Fruit fly (Drosophila melanogaster) whole organism, embryonic: Measurements from ENCODE around the gene CG16758.

Experiments
- B-H1 ChIP-seq: fragments of 200-800 bp; sonication (Bioruptor generic); IDR thresholded peaks from 3 replicates; pipeline ENCODE4 v1.3.6; 2022; ENCODE audit warnings: missing biosample characterization, missing genetic modification characterization
- CG10147 ChIP-seq: fragments of 200-800 bp; sonication (Bioruptor generic); optimal IDR thresholded peaks from 2 replicates; lab custom pipeline; 2019; ENCODE audit warnings: missing biosample characterization, mild to moderate bottlenecking, missing genetic modification characterization, moderate library complexity
- CG10543 ChIP-seq: fragments of 200-800 bp; sonication (Bioruptor generic); optimal IDR thresholded peaks from 3 replicates; lab custom pipeline; 2017; ENCODE audit warnings: missing biosample characterization, mild to moderate bottlenecking, missing genetic modification characterization, moderate library complexity
- CG15073 ChIP-seq: fragments of 200-800 bp; sonication (Bioruptor generic); optimal IDR thresholded peaks from 2 replicates; lab custom pipeline; 2016; ENCODE audit warnings: missing biosample characterization, missing genetic modification characterization
- CG1603 ChIP-seq: fragments of 200-800 bp; sonication (Bioruptor generic); optimal IDR thresholded peaks from 2 replicates; lab custom pipeline; 2019; ENCODE audit warnings: missing biosample characterization, mild to moderate bottlenecking, missing genetic modification characterization, moderate library complexity
- CG16813 ChIP-seq: fragments of 200-800 bp; sonication (Bioruptor generic); IDR thresholded peaks from 3 replicates; pipeline ENCODE4 v1.3.6; 2022; ENCODE audit warnings: missing biosample characterization, missing genetic modification characterization; ENCODE audit not compliant: partially characterized antibody
- CG17359 ChIP-seq: fragments of 200-800 bp; sonication (Bioruptor generic); optimal IDR thresholded peaks from 3 replicates; lab custom pipeline; 2018; ENCODE audit warnings: missing biosample characterization, mild to moderate bottlenecking, missing genetic modification characterization, moderate library complexity
- CG18262 ChIP-seq: fragments of 200-800 bp; optimal IDR thresholded peaks from 3 replicates; lab custom pipeline; 2019; ENCODE audit warnings: missing biosample characterization, mild to moderate bottlenecking, missing genetic modification characterization, moderate library complexity
- CG1832 ChIP-seq: fragments of 200-800 bp; sonication (Bioruptor generic); optimal IDR thresholded peaks from 2 replicates; lab custom pipeline; 2017; ENCODE audit warnings: missing biosample characterization, mild to moderate bottlenecking, missing genetic modification characterization, inconsistent platforms
- CG2712 ChIP-seq: fragments of 200-800 bp; optimal IDR thresholded peaks from 3 replicates; lab custom pipeline; 2019; ENCODE audit warnings: missing biosample characterization, mild to moderate bottlenecking, missing genetic modification characterization, moderate library complexity
- CG3163 ChIP-seq: fragments of 200-800 bp; sonication (Bioruptor generic); optimal IDR thresholded peaks from 3 replicates; lab custom pipeline; 2016; ENCODE audit warnings: missing biosample characterization, missing genetic modification characterization
- CG34376 ChIP-seq: fragments of 200-800 bp; sonication (Bioruptor generic); optimal IDR thresholded peaks from 2 replicates; lab custom pipeline; 2018; ENCODE audit warnings: missing biosample characterization, mild to moderate bottlenecking, missing genetic modification characterization
- CG4282 ChIP-seq: fragments of 200-800 bp; sonication (Bioruptor generic); optimal IDR thresholded peaks from 2 replicates; lab custom pipeline; 2016; ENCODE audit warnings: missing biosample characterization, missing genetic modification characterization
- CG6175 ChIP-seq: fragments of 200-800 bp; sonication (Bioruptor generic); IDR thresholded peaks from 3 replicates; pipeline ENCODE4 v1.3.6; 2022; ENCODE audit warnings: missing biosample characterization, missing genetic modification characterization
- CG6683 ChIP-seq: fragments of 200-800 bp; sonication (Bioruptor generic); optimal IDR thresholded peaks from 2 replicates; lab custom pipeline; 2017; ENCODE audit warnings: missing biosample characterization, mild to moderate bottlenecking, missing genetic modification characterization, missing genetic modification reagents
- CG7963 ChIP-seq: fragments of 200-800 bp; sonication (Bioruptor generic); IDR thresholded peaks from 3 replicates; pipeline ENCODE4 v1.3.6; 2022; ENCODE audit warnings: missing biosample characterization, missing genetic modification characterization; ENCODE audit not compliant: partially characterized antibody
- CG7987 ChIP-seq: fragments of 200-800 bp; sonication (Bioruptor generic); optimal IDR thresholded peaks from 2 replicates; lab custom pipeline; 2018; ENCODE audit warnings: missing biosample characterization, mild to moderate bottlenecking, missing genetic modification characterization, moderate library complexity
- CG8388 ChIP-seq: fragments of 200-800 bp; sonication (Bioruptor generic); optimal IDR thresholded peaks from 2 replicates; lab custom pipeline; 2019; ENCODE audit warnings: missing biosample characterization, mild to moderate bottlenecking, missing genetic modification characterization, moderate library complexity
- CG9437 ChIP-seq: fragments of 200-800 bp; sonication (Bioruptor generic); optimal IDR thresholded peaks from 2 replicates; lab custom pipeline; 2018; ENCODE audit warnings: missing biosample characterization, mild to moderate bottlenecking, missing genetic modification characterization
- CTCF ChIP-seq: fragments of 200-800 bp; sonication (Bioruptor generic); optimal IDR thresholded peaks from 2 replicates; lab custom pipeline; 2017; ENCODE audit warnings: missing biosample characterization, mild to moderate bottlenecking, missing genetic modification characterization, moderate library complexity
- Dbx ChIP-seq: fragments of 200-800 bp; sonication (Bioruptor generic); IDR thresholded peaks from 3 replicates; pipeline ENCODE4 v1.3.6; 2022; ENCODE audit warnings: missing biosample characterization, missing genetic modification characterization
- Dp ChIP-seq: fragments of 200-800 bp; sonication (Bioruptor generic); optimal IDR thresholded peaks from 2 replicates; lab custom pipeline; 2018; ENCODE audit warnings: missing biosample characterization, mild to moderate bottlenecking, missing genetic modification characterization, moderate library complexity
- Ets97D ChIP-seq: fragments of 200-800 bp; sonication (Bioruptor generic); optimal IDR thresholded peaks from 3 replicates; lab custom pipeline; 2016; ENCODE audit warnings: missing biosample characterization, missing genetic modification characterization
- Fer3 ChIP-seq: fragments of 200-800 bp; sonication (Bioruptor generic); optimal IDR thresholded peaks from 2 replicates; lab custom pipeline; 2018; ENCODE audit warnings: missing biosample characterization, mild to moderate bottlenecking, missing genetic modification characterization, moderate library complexity
- Meics ChIP-seq: fragments of 200-800 bp; sonication (Bioruptor generic); optimal IDR thresholded peaks from 2 replicates; lab custom pipeline; 2017; ENCODE audit warnings: missing biosample characterization, mild to moderate bottlenecking, missing genetic modification characterization
- Mrtf ChIP-seq: fragments of 200-800 bp; sonication (Bioruptor generic); IDR thresholded peaks from 3 replicates; pipeline ENCODE4 v1.3.6; 2022; ENCODE audit warnings: missing biosample characterization, missing genetic modification characterization
- Nf-YA ChIP-seq: fragments of 200-800 bp; sonication (Bioruptor generic); IDR thresholded peaks from 2 replicates; pipeline ENCODE4 v1.3.6; 2022; ENCODE audit warnings: missing biosample characterization, missing genetic modification characterization
- Nf-YB ChIP-seq: fragments of 200-800 bp; sonication (Bioruptor generic); optimal IDR thresholded peaks from 3 replicates; lab custom pipeline; 2019; ENCODE audit warnings: missing biosample characterization, mild to moderate bottlenecking, missing genetic modification characterization, moderate library complexity
- Nf-YC ChIP-seq: fragments of 200-800 bp; optimal IDR thresholded peaks from 3 replicates; lab custom pipeline; 2019; ENCODE audit warnings: missing biosample characterization, mild to moderate bottlenecking, missing genetic modification characterization, moderate library complexity
- Optix ChIP-seq: fragments of 200-800 bp; sonication (Bioruptor generic); IDR thresholded peaks from 3 replicates; pipeline ENCODE4 v1.3.6; 2022; ENCODE audit warnings: missing biosample characterization, missing genetic modification characterization
- YL-1 ChIP-seq: fragments of 200-800 bp; sonication (Bioruptor generic); optimal IDR thresholded peaks from 3 replicates; lab custom pipeline; 2017; ENCODE audit warnings: missing biosample characterization, mild to moderate bottlenecking, missing genetic modification characterization
- ab ChIP-seq: fragments of 200-800 bp; sonication (Bioruptor generic); optimal IDR thresholded peaks from 2 replicates; lab custom pipeline; 2016; ENCODE audit warnings: missing biosample characterization, missing genetic modification characterization
- ap ChIP-seq: fragments of 200-800 bp; sonication (Bioruptor generic); IDR thresholded peaks from 2 replicates; pipeline ENCODE4 v1.3.6; 2022; ENCODE audit warnings: missing biosample characterization, missing genetic modification characterization
- dysf ChIP-seq: fragments of 200-800 bp; sonication (Bioruptor generic); IDR thresholded peaks from 3 replicates; pipeline ENCODE4 v1.3.6; 2022; ENCODE audit warnings: missing biosample characterization, missing genetic modification characterization
- gcm2 ChIP-seq: fragments of 200-800 bp; sonication (Bioruptor generic); optimal IDR thresholded peaks from 2 replicates; lab custom pipeline; 2016; ENCODE audit warnings: missing biosample characterization, missing genetic modification characterization
- jumu ChIP-seq: fragments of 200-800 bp; sonication (Bioruptor generic); optimal IDR thresholded peaks from 3 replicates; lab custom pipeline; 2016; ENCODE audit warnings: missing biosample characterization, missing genetic modification characterization
- kah ChIP-seq: fragments of 200-800 bp; sonication (Bioruptor generic); optimal IDR thresholded peaks from 2 replicates; lab custom pipeline; 2018; ENCODE audit warnings: missing biosample characterization, mild to moderate bottlenecking, missing genetic modification characterization
- lov ChIP-seq, 2 experiments: fragments of 200-800 bp in 1 of 2; fragments of >200 bp in 1 of 2; sonication (Bioruptor generic) in 1 of 2; IDR thresholded peaks in 1 of 2; optimal IDR thresholded peaks in 1 of 2; 2 replicates in 1 of 2; 3 replicates in 1 of 2; pipeline versions ENCODE4 v1.3.6 to Lab custom; 2017 to 2022; ENCODE audit warnings: missing biosample characterization in 1 of 2, missing genetic modification characterization in 1 of 2
- pho ChIP-seq: fragments of 200-800 bp; sonication (Bioruptor generic); optimal IDR thresholded peaks from 2 replicates; lab custom pipeline; 2016; ENCODE audit warnings: missing biosample characterization, missing genetic modification characterization
- pros ChIP-seq: fragments of 200-800 bp; sonication (Bioruptor generic); optimal IDR thresholded peaks from 3 replicates; lab custom pipeline; 2019; ENCODE audit warnings: missing biosample characterization, mild to moderate bottlenecking, missing genetic modification characterization, moderate library complexity
- run ChIP-seq: fragments of 200-800 bp; sonication (Bioruptor generic); optimal IDR thresholded peaks from 3 replicates; lab custom pipeline; 2018; ENCODE audit warnings: missing biosample characterization, mild to moderate bottlenecking, missing genetic modification characterization
- schlank ChIP-seq: fragments of 200-800 bp; sonication (Bioruptor generic); optimal IDR thresholded peaks from 2 replicates; lab custom pipeline; 2018; ENCODE audit warnings: missing biosample characterization, mild to moderate bottlenecking, missing genetic modification characterization
- sens ChIP-seq: fragments of 200-800 bp; sonication (Bioruptor generic); peaks from one replicate; lab custom pipeline; 2016; ENCODE audit warnings: missing biosample characterization, missing genetic modification characterization
- sisA ChIP-seq: fragments of 200-800 bp; sonication (Bioruptor generic); IDR thresholded peaks from 2 replicates; pipeline ENCODE4 v1.3.6; 2022; ENCODE audit warnings: missing biosample characterization, missing genetic modification characterization
- sqz ChIP-seq: fragments of 200-800 bp; sonication (Bioruptor generic); optimal IDR thresholded peaks from 3 replicates; lab custom pipeline; 2018; ENCODE audit warnings: missing biosample characterization, mild to moderate bottlenecking, missing genetic modification characterization
- sug ChIP-seq: fragments of 200-800 bp; optimal IDR thresholded peaks from 2 replicates; lab custom pipeline; 2019; ENCODE audit warnings: missing biosample characterization, mild to moderate bottlenecking, missing genetic modification characterization, moderate library complexity
- tx ChIP-seq: fragments of 200-800 bp; sonication (Bioruptor generic); optimal IDR thresholded peaks from 2 replicates; lab custom pipeline; 2016; ENCODE audit warnings: missing biosample characterization, missing genetic modification characterization
- unpg ChIP-seq: fragments of 200-800 bp; sonication (Bioruptor generic); optimal IDR thresholded peaks from 3 replicates; lab custom pipeline; 2018; ENCODE audit warnings: missing biosample characterization, mild to moderate bottlenecking, missing genetic modification characterization, moderate library complexity
- zen ChIP-seq: fragments of 200-800 bp; sonication (Bioruptor generic); optimal IDR thresholded peaks from 3 replicates; lab custom pipeline; 2018; ENCODE audit warnings: missing biosample characterization, mild to moderate bottlenecking, missing genetic modification characterization, moderate library complexity

The CG16758 gene

DNA sequence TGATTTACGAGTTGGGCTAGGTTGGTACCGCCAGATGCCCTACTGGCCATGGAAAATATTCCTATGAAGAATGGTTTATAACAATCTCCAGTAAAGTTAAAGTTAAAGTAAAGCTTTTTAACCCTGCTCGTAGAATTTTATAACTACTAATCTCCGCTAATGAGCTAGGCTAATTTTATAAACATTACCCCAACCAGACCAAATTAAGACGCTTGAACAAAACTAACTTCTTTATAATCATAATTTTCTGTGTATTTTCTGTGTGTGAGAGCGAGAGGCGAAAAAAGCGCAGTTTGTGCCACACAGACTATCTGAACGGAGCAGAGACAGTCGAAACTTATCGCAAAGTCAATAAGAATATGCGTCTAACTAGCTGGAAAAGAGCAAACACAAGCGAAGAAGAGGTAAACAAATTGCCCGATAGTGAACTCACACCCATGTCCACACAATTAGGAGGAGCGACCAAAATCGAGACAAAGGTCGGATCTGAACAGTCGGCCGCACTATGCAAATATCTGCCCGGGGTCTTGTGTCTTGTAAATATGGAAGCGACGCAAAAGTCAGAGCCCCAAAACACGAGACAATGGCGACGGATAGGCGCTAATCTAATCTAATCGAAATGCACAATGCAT lies 33.7 kb upstream of the CG16758 start:
- TF ChIP-seq CG16813, result no peak
- TF ChIP-seq sisA (GFP tag; lab: Robert Waterston, UW), result no peak
- TF ChIP-seq kah (GFP tag; lab: Kevin White, UChicago), result peak; percentile 62
- peak; percentile 36 for TF ChIP-seq Nf-YB
- peak; percentile 58 for TF ChIP-seq CG18262 (tag; lab: Kevin White, UChicago)
- TF ChIP-seq CG4282 (GFP tag; lab: Kevin White, UChicago), result no peak
- TF ChIP-seq CG17359 (tag; lab: Kevin White, UChicago), result peak; percentile 75
- TF ChIP-seq CG1603, result peak; percentile 64
- no peak for TF ChIP-seq CG3163
- peak; percentile 48; the same call in 1 of the 2 replicates for TF ChIP-seq Nf-YA (GFP tag; lab: Robert Waterston, UW)
- TF ChIP-seq pho (GFP tag; lab: Kevin White, UChicago), result peak; percentile 20
- TF ChIP-seq run (tag; lab: Kevin White, UChicago), result peak; percentile 44
- TF ChIP-seq CG6175, result no peak
- TF ChIP-seq CTCF (GFP tag; lab: Kevin White, UChicago), result peak; percentile 54
- TF ChIP-seq CG1832 (GFP tag; lab: Kevin White, UChicago), result no peak
- peak; percentile 95 for TF ChIP-seq sens (GFP tag; lab: Kevin White, UChicago)
- peak; percentile 31; the same call in 1 of the 3 replicates for TF ChIP-seq Dbx (GFP tag; lab: Robert Waterston, UW)
- no peak for TF ChIP-seq lov (optimal IDR thresholded peaks at IDR 0.05; lab: Kevin White, UChicago)
- TF ChIP-seq lov (GFP tag; IDR thresholded peaks at IDR 0.05; lab: Robert Waterston, UW), result peak; percentile 71; the same call in 1 of the 3 replicates
- TF ChIP-seq zen (tag; lab: Kevin White, UChicago), result no peak
- TF ChIP-seq Ets97D (GFP tag; lab: Kevin White, UChicago), result peak; percentile 1
- TF ChIP-seq YL-1, result peak; percentile 65
- TF ChIP-seq Dp (GFP tag; lab: Kevin White, UChicago), result no peak
- peak; percentile 52 for TF ChIP-seq CG2712 (tag; lab: Kevin White, UChicago)
- TF ChIP-seq CG15073 (GFP tag; lab: Kevin White, UChicago), result no peak
- peak; percentile 88 for TF ChIP-seq CG7987 (GFP tag; lab: Kevin White, UChicago)
- peak; percentile 36 for TF ChIP-seq Nf-YC (tag; lab: Kevin White, UChicago)
- peak; percentile 77 for TF ChIP-seq CG10543 (GFP tag; lab: Kevin White, UChicago)
- peak; percentile 77 for TF ChIP-seq sqz (GFP tag; lab: Kevin White, UChicago)
- no peak for TF ChIP-seq CG7963
- peak; percentile 75 for TF ChIP-seq Meics (GFP tag; lab: Kevin White, UChicago)
- TF ChIP-seq jumu (GFP tag; lab: Kevin White, UChicago), result peak; percentile 33
- TF ChIP-seq CG9437 (GFP tag; lab: Kevin White, UChicago), result peak; percentile 24
- TF ChIP-seq Mrtf (GFP tag; lab: Robert Waterston, UW), result peak; percentile 57; the same call in 1 of the 3 replicates
- TF ChIP-seq pros (GFP tag; lab: Kevin White, UChicago), result no peak
- no peak for TF ChIP-seq ab (GFP tag; lab: Kevin White, UChicago)
- TF ChIP-seq B-H1 (GFP tag; lab: Robert Waterston, UW), result peak; percentile 42; the same call in 2 of the 3 replicates
- peak; percentile 58 for TF ChIP-seq unpg (GFP tag; lab: Kevin White, UChicago)
- peak; percentile 62 for TF ChIP-seq sug
- TF ChIP-seq Fer3 (tag; lab: Kevin White, UChicago), result peak; percentile 45
- peak; percentile 20 for TF ChIP-seq gcm2 (GFP tag; lab: Kevin White, UChicago)
- TF ChIP-seq CG34376 (GFP tag; lab: Kevin White, UChicago), result peak; percentile 33
- TF ChIP-seq CG6683 (GFP tag; lab: Kevin White, UChicago), result peak; percentile 60
- no peak for TF ChIP-seq tx (GFP tag; lab: Kevin White, UChicago)
- peak; percentile 53 for TF ChIP-seq schlank (tag; lab: Kevin White, UChicago)
- peak; percentile 32; the same call in 1 of the 3 replicates for TF ChIP-seq dysf (GFP tag; lab: Robert Waterston, UW)
- TF ChIP-seq CG10147 (GFP tag; lab: Kevin White, UChicago), result peak; percentile 24
- TF ChIP-seq Optix (GFP tag; lab: Robert Waterston, UW), result peak; percentile 50; the same call in 2 of the 3 replicates
- peak; percentile 40; the same call in 1 of the 2 replicates for TF ChIP-seq ap (GFP tag; lab: Robert Waterston, UW)
- no peak for TF ChIP-seq CG8388
